Fruit fly (Drosophila melanogaster): ENCODE data around the gene Ubr3.

DNA sequence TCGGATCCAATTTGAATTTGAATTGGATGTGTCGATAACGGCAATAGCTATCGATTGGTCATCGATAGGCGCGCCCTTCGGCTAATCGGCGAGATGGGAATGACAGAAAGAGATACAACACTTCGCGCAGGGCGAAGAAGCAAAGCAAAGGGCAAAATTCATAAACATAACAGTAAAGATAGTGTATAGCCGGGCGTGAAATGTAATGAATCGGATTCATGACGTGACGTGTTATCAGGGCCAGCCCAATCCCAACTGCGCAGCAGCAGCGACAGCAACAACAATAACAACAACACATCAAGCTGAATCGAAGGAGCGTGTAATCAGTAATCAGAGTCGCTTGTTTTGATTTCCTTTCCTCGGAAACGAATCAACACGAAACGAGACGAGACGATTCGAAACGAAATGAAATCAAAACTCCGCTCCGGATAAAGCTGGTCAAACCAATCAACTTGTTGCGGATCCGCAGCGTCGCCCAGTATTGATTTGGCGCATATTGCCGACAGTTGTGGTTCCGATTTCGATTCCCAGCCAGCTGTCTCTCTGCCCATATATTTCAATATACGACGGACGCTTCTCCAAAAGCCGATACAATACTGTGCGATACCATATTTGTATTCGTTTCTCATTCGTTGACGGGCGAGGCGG, 23.6 kb upstream of the Ubr3 start, which contains the start of gene snz:
- TF ChIP-seq lola (GFP tag; optimal IDR thresholded peaks at IDR 0.05) (no peak), Hr78 (GFP tag; optimal IDR thresholded peaks at IDR 0.05) (no peak), pan (optimal IDR thresholded peaks at IDR 0.05) (no peak), sage (GFP tag; optimal IDR thresholded peaks at IDR 0.05) (no peak), GATAd (GFP tag; optimal IDR thresholded peaks at IDR 0.05) (no peak), Abd-B (GFP tag; optimal IDR thresholded peaks at IDR 0.05) (no peak), usp (GFP tag; optimal IDR thresholded peaks at IDR 0.05) (no peak)

Data from whole organism, wandering third instar larva.